Worm (Caenorhabditis elegans) whole organism, young adult: Measurements from ENCODE around the gene Y22D7AR.7.

Experiments used
- B0035.1 ChIP-seq: sonication (generic microtip); optimal IDR thresholded peaks from 2 replicates; lab custom pipeline; 2016; ENCODE audit warnings: missing genetic modification characterization, mild to moderate bottlenecking, missing compliant biosample characterization, missing genotype, missing genetic modification reagents
- D2030.7 ChIP-seq: fragments of 200-800 bp; sonication (Bioruptor generic); IDR thresholded peaks from 2 replicates; pipeline ENCODE4 v1.3.6; 2022; ENCODE audit warnings: missing genetic modification reagents, missing genetic modification characterization, missing compliant biosample characterization
- F37B4.10 ChIP-seq: fragments of 200-800 bp; sonication (Bioruptor generic); IDR thresholded peaks from 2 replicates; pipeline ENCODE4 v1.3.6; 2022; ENCODE audit warnings: missing genetic modification characterization, missing compliant biosample characterization
- F52B5.7 ChIP-seq: sonication (generic microtip); optimal IDR thresholded peaks from 2 replicates; lab custom pipeline; 2016; ENCODE audit warnings: mild to moderate bottlenecking, missing genetic modification characterization, missing compliant biosample characterization
- F57C9.4 ChIP-seq: sonication (generic microtip); optimal IDR thresholded peaks from 2 replicates; lab custom pipeline; 2017; ENCODE audit warnings: mild to moderate bottlenecking, missing genetic modification characterization, missing compliant biosample characterization
- K12H6.12 ChIP-seq: fragments of 200-800 bp; sonication (Bioruptor generic); optimal IDR thresholded peaks from 2 replicates; lab custom pipeline; 2018; ENCODE audit warnings: mild to moderate bottlenecking, missing genetic modification characterization, missing compliant biosample characterization
- akir-1 ChIP-seq: fragments of 200-800 bp; sonication (Bioruptor generic); optimal IDR thresholded peaks from 2 replicates; lab custom pipeline; 2018; ENCODE audit warnings: mild to moderate bottlenecking, missing genetic modification characterization, moderate library complexity, missing compliant biosample characterization
- ama-1 ChIP-seq, 3 experiments: fragments of 150-350 bp in 1 of 3; sonication (generic microtip) in 2 of 3; optimal IDR thresholded peaks; 2 replicates each; lab custom pipeline; 2014 to 2018; ENCODE audit warnings: missing biosample characterization in 2 of 3, missing genetic modification characterization in 2 of 3, missing genetic modification reagents in 2 of 3
- aptf-2 ChIP-seq: fragments of 200-800 bp; sonication (Bioruptor generic); conservative IDR thresholded peaks from 2 replicates; pipeline ENCODE4 v1.3.6; 2022; ENCODE audit warnings: missing genetic modification reagents, missing genetic modification characterization, missing compliant biosample characterization
- aptf-3 ChIP-seq: fragments of 200-800 bp; sonication (Bioruptor generic); IDR thresholded peaks from 2 replicates; pipeline ENCODE4 v1.3.6; 2022; ENCODE audit warnings: missing genetic modification characterization, missing compliant biosample characterization
- atf-7 ChIP-seq: sonication (generic microtip); optimal IDR thresholded peaks from 2 replicates; lab custom pipeline; 2017; ENCODE audit warnings: mild to moderate bottlenecking, missing genetic modification characterization, missing compliant biosample characterization
- athp-1 ChIP-seq: sonication (generic microtip); optimal IDR thresholded peaks from 2 replicates; lab custom pipeline; 2017; ENCODE audit warnings: mild to moderate bottlenecking, missing genetic modification characterization, missing compliant biosample characterization
- attf-6 ChIP-seq: fragments of 200-800 bp; sonication (Bioruptor generic); IDR thresholded peaks from 2 replicates; pipeline ENCODE4 v1.3.6; 2022; ENCODE audit warnings: missing genetic modification reagents, missing genetic modification characterization, missing compliant biosample characterization
- bed-2 ChIP-seq: fragments of 200-800 bp; sonication (Bioruptor generic); IDR thresholded peaks from 2 replicates; pipeline ENCODE4 v1.3.6; 2022; ENCODE audit warnings: missing genetic modification reagents, missing genetic modification characterization, missing compliant biosample characterization
- ccch-3 ChIP-seq: fragments of 200-800 bp; sonication (Bioruptor generic); optimal IDR thresholded peaks from 2 replicates; lab custom pipeline; 2018; ENCODE audit warnings: mild to moderate bottlenecking, missing genetic modification characterization, missing compliant biosample characterization
- cebp-1 ChIP-seq, 2 experiments: fragments of 200-800 bp in 1 of 2; sonication (Bioruptor generic) in 1 of 2; sonication (generic microtip) in 1 of 2; IDR thresholded peaks in 1 of 2; optimal IDR thresholded peaks in 1 of 2; 2 replicates each; pipeline versions ENCODE4 v1.3.6 to Lab custom; 2017 to 2022; ENCODE audit warnings: missing compliant biosample characterization in 2 of 2, missing genetic modification characterization in 2 of 2, mild to moderate bottlenecking in 1 of 2, missing genetic modification reagents in 1 of 2, moderate library complexity in 1 of 2
- cebp-2 ChIP-seq: fragments of 200-800 bp; sonication (Bioruptor generic); IDR thresholded peaks from 2 replicates; pipeline ENCODE4 v1.3.6; 2022; ENCODE audit warnings: missing genetic modification characterization, missing compliant biosample characterization
- dpl-1 ChIP-seq: fragments of 150-350 bp; optimal IDR thresholded peaks from 2 replicates; lab custom pipeline; 2014; ENCODE audit warnings: missing biosample characterization, missing genetic modification reagents, missing genetic modification characterization
- hlh-12 ChIP-seq: sonication (generic microtip); optimal IDR thresholded peaks from 2 replicates; lab custom pipeline; 2016; ENCODE audit warnings: missing genetic modification characterization, missing compliant biosample characterization
- hmg-1.2 ChIP-seq: fragments of 200-800 bp; sonication (Bioruptor generic); IDR thresholded peaks from 2 replicates; pipeline ENCODE4 v1.3.6; 2022; ENCODE audit warnings: missing genetic modification reagents, missing genetic modification characterization, missing compliant biosample characterization
- hrde-1 ChIP-seq: sonication (generic microtip); optimal IDR thresholded peaks from 2 replicates; lab custom pipeline; 2016; ENCODE audit warnings: missing genetic modification characterization, mild to moderate bottlenecking, missing compliant biosample characterization, moderate library complexity, missing genotype, missing genetic modification reagents, borderline replicate concordance
- let-607 ChIP-seq, 2 experiments: fragments of 200-800 bp in 1 of 2; sonication (Bioruptor generic) in 1 of 2; sonication (generic microtip) in 1 of 2; optimal IDR thresholded peaks; 2 replicates each; lab custom pipeline; 2016 to 2018; ENCODE audit warnings: mild to moderate bottlenecking in 2 of 2, missing compliant biosample characterization in 2 of 2, missing genetic modification characterization in 2 of 2, moderate library complexity in 2 of 2, missing genotype in 1 of 2
- lin-35 ChIP-seq, 3 experiments: fragments of 150-350 bp in 2 of 3; sonication (generic microtip) in 1 of 3; optimal IDR thresholded peaks; 2 replicates each; lab custom pipeline; 2014 to 2018; ENCODE audit warnings: missing biosample characterization in 3 of 3, missing genetic modification characterization in 3 of 3, missing genetic modification reagents in 3 of 3
- lin-54 ChIP-seq: fragments of 200-800 bp; sonication (Bioruptor generic); optimal IDR thresholded peaks from 2 replicates; lab custom pipeline; 2018; ENCODE audit warnings: mild to moderate bottlenecking, missing genetic modification characterization, missing compliant biosample characterization
- madf-3 ChIP-seq: fragments of 200-800 bp; sonication (Bioruptor generic); IDR thresholded peaks from 2 replicates; pipeline ENCODE4 v1.3.6; 2022; ENCODE audit warnings: missing genetic modification reagents, missing genetic modification characterization, missing compliant biosample characterization
- madf-6 ChIP-seq: fragments of 200-800 bp; sonication (Bioruptor generic); IDR thresholded peaks from 2 replicates; pipeline ENCODE4 v1.3.6; 2022; ENCODE audit warnings: missing genetic modification reagents, missing genetic modification characterization, missing compliant biosample characterization
- mcd-1 ChIP-seq: fragments of 200-800 bp; sonication (Bioruptor generic); IDR thresholded peaks from 2 replicates; pipeline ENCODE4 v1.3.6; 2022; ENCODE audit warnings: missing genetic modification reagents, missing genetic modification characterization, missing compliant biosample characterization
- mel-28 ChIP-seq: sonication (generic microtip); optimal IDR thresholded peaks from 2 replicates; lab custom pipeline; 2016; ENCODE audit warnings: borderline replicate concordance, mild to moderate bottlenecking, missing genetic modification characterization, missing compliant biosample characterization
- nhr-179 ChIP-seq: sonication (generic microtip); optimal IDR thresholded peaks from 2 replicates; lab custom pipeline; 2016; ENCODE audit warnings: mild to moderate bottlenecking, missing genetic modification characterization, missing compliant biosample characterization
- nhr-27 ChIP-seq: fragments of 200-800 bp; sonication (Bioruptor generic); optimal IDR thresholded peaks from 2 replicates; lab custom pipeline; 2018; ENCODE audit warnings: mild to moderate bottlenecking, missing genetic modification characterization, moderate library complexity, missing compliant biosample characterization
- nhr-80 ChIP-seq: sonication (generic microtip); optimal IDR thresholded peaks from 2 replicates; lab custom pipeline; 2016; ENCODE audit warnings: missing genetic modification characterization, missing compliant biosample characterization
- pha-4 ChIP-seq: fragments of 150-350 bp; sonication (generic microtip); optimal IDR thresholded peaks from 2 replicates; lab custom pipeline; 2014; ENCODE audit warnings: missing biosample characterization, missing genetic modification reagents, missing genetic modification characterization
- snpc-1.1 ChIP-seq: sonication (generic microtip); optimal IDR thresholded peaks from 2 replicates; lab custom pipeline; 2017; ENCODE audit warnings: missing genetic modification characterization, mild to moderate bottlenecking, missing compliant biosample characterization, antibody characterized with exemption, moderate library complexity, missing genotype, missing genetic modification reagents; ENCODE audit not compliant: insufficient read depth
- snpc-1.3 ChIP-seq: sonication (generic microtip); optimal IDR thresholded peaks from 2 replicates; lab custom pipeline; 2017; ENCODE audit warnings: missing genetic modification characterization, mild to moderate bottlenecking, missing compliant biosample characterization, antibody characterized with exemption, moderate library complexity, missing genotype, missing genetic modification reagents; ENCODE audit not compliant: insufficient read depth
- sptf-2 ChIP-seq: fragments of 200-800 bp; sonication (Bioruptor generic); optimal IDR thresholded peaks from 2 replicates; lab custom pipeline; 2018; ENCODE audit warnings: mild to moderate bottlenecking, missing genetic modification characterization, missing compliant biosample characterization
- tbx-9 ChIP-seq: sonication (generic microtip); optimal IDR thresholded peaks from 2 replicates; lab custom pipeline; 2016; ENCODE audit warnings: borderline replicate concordance, missing genetic modification characterization, inconsistent platforms, missing compliant biosample characterization
- ztf-26 ChIP-seq: sonication (generic microtip); optimal IDR thresholded peaks from 2 replicates; lab custom pipeline; 2017; ENCODE audit warnings: missing genetic modification characterization, missing compliant biosample characterization

Y22D7AR.7 gene

ce11 chrIII:1705331-1705730, 17.4 kb upstream of the Y22D7AR.7 start:
- no peak for TF ChIP-seq pha-4 (tag; lab: Kevin White, UChicago)
- TF ChIP-seq K12H6.12 (tag; lab: Kevin White, UChicago) = no peak
- TF ChIP-seq nhr-179 = no peak
- no peak for TF ChIP-seq let-607 (tag; optimal IDR thresholded peaks at IDR 0.05; lab: Kevin White, UChicago)
- no peak for TF ChIP-seq ama-1 (optimal IDR thresholded peaks at IDR 0.05; lab: Kevin White, UChicago)
- TF ChIP-seq ama-1 (GFP tag; optimal IDR thresholded peaks at IDR 0.05; lab: Kevin White, UChicago) = no peak
- TF ChIP-seq ccch-3 (GFP tag; lab: Kevin White, UChicago) = no peak
- no peak for TF ChIP-seq bed-2 (GFP tag; lab: Robert Waterston, UW)
- no peak for TF ChIP-seq cebp-2
- TF ChIP-seq hlh-12 (tag; lab: Kevin White, UChicago) = no peak
- TF ChIP-seq nhr-27 = no peak
- TF ChIP-seq F57C9.4 (tag; lab: Kevin White, UChicago) = no peak

DNA sequence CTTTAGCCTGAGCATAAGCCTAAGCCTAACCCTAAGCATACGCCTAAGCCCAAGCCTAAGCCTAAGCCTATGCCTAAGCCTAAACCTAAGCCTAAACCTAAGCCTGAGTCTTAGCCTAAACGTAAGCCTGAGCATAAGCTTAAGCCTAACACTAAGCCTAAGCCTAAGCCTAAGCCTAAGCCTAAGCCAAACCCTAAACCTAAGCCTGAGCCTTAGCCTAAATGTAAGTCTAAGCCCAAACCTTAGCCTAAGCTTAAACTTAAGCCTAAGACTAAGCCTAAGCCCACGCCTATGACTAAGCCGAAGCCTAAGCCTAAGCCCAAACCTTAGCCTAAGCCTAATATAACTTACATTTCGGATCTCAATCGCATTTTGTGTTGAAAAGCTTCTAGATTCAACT, 16.1 kb upstream of the Y22D7AR.7 start:
- TF ChIP-seq madf-6 (GFP tag; lab: Robert Waterston, UW) (no peak), lin-54 (no peak), snpc-1.1 (tag; lab: Kevin White, UChicago) (no peak), atf-7 (tag; lab: Kevin White, UChicago) (no peak), hrde-1 (tag; lab: Kevin White, UChicago) (no peak), B0035.1 (tag; lab: Kevin White, UChicago) (no peak), F52B5.7 (tag; lab: Kevin White, UChicago) (no peak), dpl-1 (no peak), pha-4 (tag; lab: Kevin White, UChicago) (no peak), akir-1 (GFP tag; lab: Kevin White, UChicago) (no peak), hmg-1.2 (GFP tag; lab: Robert Waterston, UW) (no peak), cebp-1 (GFP tag; IDR thresholded peaks at IDR 0.05; lab: Robert Waterston, UW) (no peak), cebp-1 (tag; optimal IDR thresholded peaks at IDR 0.05; lab: Kevin White, UChicago) (no peak), D2030.7 (GFP tag; lab: Robert Waterston, UW) (no peak)

DNA sequence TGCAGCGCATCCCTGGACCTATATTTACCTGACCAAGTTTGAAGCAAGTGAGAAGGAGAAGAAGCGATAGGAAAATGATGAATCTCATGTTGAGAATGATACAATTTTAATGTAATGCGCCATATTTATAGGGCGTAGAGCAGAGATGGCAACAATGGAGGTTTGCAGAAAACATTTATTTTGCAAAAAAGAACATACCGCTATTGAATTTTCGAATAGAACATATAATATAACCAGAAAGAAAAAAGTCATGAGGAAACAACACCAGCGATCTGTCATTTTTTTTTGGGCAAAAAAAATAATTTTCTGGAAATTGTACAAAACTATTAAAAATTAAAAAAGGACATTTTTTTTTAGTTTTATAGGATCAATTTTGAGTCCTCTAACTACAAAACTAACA, 14.4 kb upstream of the Y22D7AR.7 start, which contains the start of gene spex-3:
spex-3 (minus strand) TSS at position 101 of the 400 bp plus-strand sequence.
- TF ChIP-seq madf-3 (GFP tag; lab: Robert Waterston, UW) (no peak), nhr-80 (tag; lab: Kevin White, UChicago) (no peak), F37B4.10 (GFP tag; lab: Robert Waterston, UW) (no peak)

DNA sequence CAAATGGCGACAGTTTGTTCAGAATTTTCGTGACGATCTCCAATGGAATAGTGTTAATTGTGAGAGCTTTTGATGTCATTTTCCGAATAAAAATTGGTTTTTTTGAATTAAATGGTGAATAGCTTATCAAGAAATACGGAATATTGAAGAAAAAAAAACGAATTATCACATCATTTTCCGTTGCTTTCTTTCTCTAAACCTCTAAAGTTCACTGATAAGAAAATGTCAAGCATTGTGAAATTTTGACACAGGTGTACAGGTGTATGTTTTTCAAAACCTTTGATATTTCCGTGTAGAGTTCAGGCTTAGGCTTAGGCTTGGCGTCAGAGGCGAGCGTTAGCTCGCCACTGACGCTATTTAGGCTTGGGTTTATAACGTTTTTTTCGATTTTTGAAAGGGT, 10.9 kb upstream of the Y22D7AR.7 start, which contains the start of gene fbxa-74:
fbxa-74 (minus strand) TSS at position 145 of the 400 bp plus-strand sequence.
- TF ChIP-seq mcd-1 (GFP tag; lab: Robert Waterston, UW) = no peak
- TF ChIP-seq cebp-1 (GFP tag; IDR thresholded peaks at IDR 0.05; lab: Robert Waterston, UW) = peak; percentile 35; the same call in 1 of the 2 replicates
- peak; percentile 57 for TF ChIP-seq cebp-1 (tag; optimal IDR thresholded peaks at IDR 0.05; lab: Kevin White, UChicago)
- TF ChIP-seq nhr-80 (tag; lab: Kevin White, UChicago) = peak; percentile 71
- TF ChIP-seq F37B4.10 (GFP tag; lab: Robert Waterston, UW) = 0 out of 2 replicates have a peak, but pooled peaks have one; percentile 37
- TF ChIP-seq aptf-3 (GFP tag; lab: Robert Waterston, UW) = no peak

- TF ChIP-seq ztf-26 (no peak), attf-6 (GFP tag; lab: Robert Waterston, UW) (no peak), tbx-9 (tag; lab: Kevin White, UChicago) (no peak), sptf-2 (GFP tag; lab: Kevin White, UChicago) (no peak), mel-28 (tag; lab: Kevin White, UChicago) (no peak), lin-35 (GFP tag; optimal IDR thresholded peaks at IDR 0.05; lab: Kevin White, UChicago) (no peak), aptf-2 (GFP tag; lab: Robert Waterston, UW) (no peak), snpc-1.3 (no peak), hrde-1 (tag; lab: Kevin White, UChicago) (no peak), athp-1 (tag; lab: Kevin White, UChicago) (no peak)
These were observed 7.1 kb upstream of the Y22D7AR.7 start, which contains the start of gene srd-64 for ce11 chrIII:1695006-1695405. TSS of gene srd-64 (minus strand) at chrIII:1695106.
